Worm (Caenorhabditis elegans) whole organism, young adult: Measurements from ENCODE around the gene rga-9.

ENCODE experiments used
- D2030.7 ChIP-seq: fragments of 200-800 bp; sonication (Bioruptor generic); IDR thresholded peaks from 2 replicates; pipeline ENCODE4 v1.3.6; 2022; ENCODE audit warnings: missing genetic modification reagents, missing genetic modification characterization, missing compliant biosample characterization
- F22D6.2 ChIP-seq: sonication (generic microtip); optimal IDR thresholded peaks from 2 replicates; lab custom pipeline; 2016; ENCODE audit warnings: mild to moderate bottlenecking, missing genetic modification characterization, missing compliant biosample characterization
- T26A5.8 ChIP-seq: sonication (generic microtip); optimal IDR thresholded peaks from 2 replicates; lab custom pipeline; 2016; ENCODE audit warnings: missing genetic modification characterization, missing compliant biosample characterization
- aptf-3 ChIP-seq: fragments of 200-800 bp; sonication (Bioruptor generic); IDR thresholded peaks from 2 replicates; pipeline ENCODE4 v1.3.6; 2022; ENCODE audit warnings: missing genetic modification characterization, missing compliant biosample characterization
- atf-7 ChIP-seq: sonication (generic microtip); optimal IDR thresholded peaks from 2 replicates; lab custom pipeline; 2017; ENCODE audit warnings: mild to moderate bottlenecking, missing genetic modification characterization, missing compliant biosample characterization
- cebp-1 ChIP-seq, 2 experiments: fragments of 200-800 bp in 1 of 2; sonication (Bioruptor generic) in 1 of 2; sonication (generic microtip) in 1 of 2; IDR thresholded peaks in 1 of 2; optimal IDR thresholded peaks in 1 of 2; 2 replicates each; pipeline versions ENCODE4 v1.3.6 to Lab custom; 2017 to 2022; ENCODE audit warnings: missing compliant biosample characterization in 2 of 2, missing genetic modification characterization in 2 of 2, mild to moderate bottlenecking in 1 of 2, missing genetic modification reagents in 1 of 2, moderate library complexity in 1 of 2
- chd-7 ChIP-seq: sonication (generic microtip); optimal IDR thresholded peaks from 2 replicates; lab custom pipeline; 2016; ENCODE audit warnings: mild to moderate bottlenecking, missing genetic modification characterization, moderate library complexity, missing compliant biosample characterization
- dox-1 ChIP-seq: fragments of 200-800 bp; sonication (Bioruptor generic); IDR thresholded peaks from 2 replicates; pipeline ENCODE4 v1.3.6; 2022; ENCODE audit warnings: missing genetic modification reagents, missing genetic modification characterization, missing compliant biosample characterization
- egl-18 ChIP-seq: fragments of 200-800 bp; sonication (Bioruptor generic); IDR thresholded peaks from 2 replicates; pipeline ENCODE4 v1.3.6; 2022; ENCODE audit warnings: missing genetic modification reagents, missing genetic modification characterization, missing compliant biosample characterization
- ets-4 ChIP-seq: fragments of 200-800 bp; sonication (Bioruptor generic); optimal IDR thresholded peaks from 2 replicates; lab custom pipeline; 2018; ENCODE audit warnings: mild to moderate bottlenecking, missing genetic modification characterization, missing compliant biosample characterization
- fkh-3 ChIP-seq: sonication (generic microtip); optimal IDR thresholded peaks from 2 replicates; lab custom pipeline; 2016; ENCODE audit warnings: mild to moderate bottlenecking, missing genetic modification characterization, missing compliant biosample characterization
- hmg-1.2 ChIP-seq: fragments of 200-800 bp; sonication (Bioruptor generic); IDR thresholded peaks from 2 replicates; pipeline ENCODE4 v1.3.6; 2022; ENCODE audit warnings: missing genetic modification reagents, missing genetic modification characterization, missing compliant biosample characterization
- let-607 ChIP-seq, 2 experiments: fragments of 200-800 bp in 1 of 2; sonication (Bioruptor generic) in 1 of 2; sonication (generic microtip) in 1 of 2; optimal IDR thresholded peaks; 2 replicates each; lab custom pipeline; 2016 to 2018; ENCODE audit warnings: mild to moderate bottlenecking in 2 of 2, missing compliant biosample characterization in 2 of 2, missing genetic modification characterization in 2 of 2, moderate library complexity in 2 of 2, missing genotype in 1 of 2
- lin-40 ChIP-seq: sonication (generic microtip); optimal IDR thresholded peaks from 2 replicates; lab custom pipeline; 2016; ENCODE audit warnings: missing genetic modification characterization, mild to moderate bottlenecking, missing compliant biosample characterization, missing genotype, missing genetic modification reagents
- lsl-1 ChIP-seq: fragments of 200-800 bp; sonication (Bioruptor generic); optimal IDR thresholded peaks from 2 replicates; lab custom pipeline; 2018; ENCODE audit warnings: mild to moderate bottlenecking, missing genetic modification characterization, moderate library complexity, missing compliant biosample characterization
- madf-6 ChIP-seq: fragments of 200-800 bp; sonication (Bioruptor generic); IDR thresholded peaks from 2 replicates; pipeline ENCODE4 v1.3.6; 2022; ENCODE audit warnings: missing genetic modification reagents, missing genetic modification characterization, missing compliant biosample characterization
- madf-8 ChIP-seq: fragments of 200-800 bp; sonication (Bioruptor generic); conservative IDR thresholded peaks from 2 replicates; pipeline ENCODE4 v1.3.6; 2022; ENCODE audit warnings: missing genetic modification reagents, missing genetic modification characterization, missing compliant biosample characterization
- nfyb-1 ChIP-seq: fragments of 200-800 bp; sonication (Bioruptor generic); IDR thresholded peaks from 2 replicates; pipeline ENCODE4 v1.3.6; 2022; ENCODE audit warnings: missing genetic modification reagents, missing genetic modification characterization, missing compliant biosample characterization
- nhr-80 ChIP-seq: sonication (generic microtip); optimal IDR thresholded peaks from 2 replicates; lab custom pipeline; 2016; ENCODE audit warnings: missing genetic modification characterization, missing compliant biosample characterization
- rec-8 ChIP-seq, 2 experiments: sonication (generic microtip); optimal IDR thresholded peaks; 2 replicates each; lab custom pipeline; 2016; ENCODE audit warnings: mild to moderate bottlenecking in 2 of 2, missing genetic modification characterization in 2 of 2, missing genetic modification reagents in 2 of 2, missing genotype in 2 of 2, missing biosample characterization in 1 of 2, missing compliant biosample characterization in 1 of 2, moderate library complexity in 1 of 2
- snpc-4 ChIP-seq, 5 experiments: fragments of 150-350 bp in 1 of 5; sonication (generic microtip) in 4 of 5; optimal IDR thresholded peaks; 2 replicates each; lab custom pipeline; 2014 to 2018; ENCODE audit warnings: missing genetic modification characterization in 5 of 5, missing biosample characterization in 3 of 5, antibody characterized with exemption in 2 of 5, mild to moderate bottlenecking in 2 of 5, missing compliant biosample characterization in 2 of 5, missing genotype in 2 of 5, moderate library complexity in 2 of 5, missing genetic modification reagents in 1 of 5
- tbp1 ChIP-seq: fragments of 200-800 bp; sonication (Bioruptor generic); optimal IDR thresholded peaks from 2 replicates; lab custom pipeline; 2018; ENCODE audit warnings: mild to moderate bottlenecking, missing genetic modification characterization, missing compliant biosample characterization
- unc-62 ChIP-seq: fragments of 150-350 bp; optimal IDR thresholded peaks from 2 replicates; lab custom pipeline; 2014; ENCODE audit warnings: missing biosample characterization, missing genetic modification reagents, missing genetic modification characterization
- zfh-2 ChIP-seq: fragments of 200-800 bp; sonication (Bioruptor generic); conservative IDR thresholded peaks from 2 replicates; pipeline ENCODE4 v1.3.6; 2022; ENCODE audit warnings: missing genetic modification reagents, missing genetic modification characterization, missing compliant biosample characterization
- ztf-18 ChIP-seq: sonication (generic microtip); optimal IDR thresholded peaks from 2 replicates; lab custom pipeline; 2016; ENCODE audit warnings: missing genotype, mild to moderate bottlenecking, missing genetic modification characterization, missing compliant biosample characterization
- ztf-22 ChIP-seq: fragments of 200-800 bp; sonication (Bioruptor generic); optimal IDR thresholded peaks from 2 replicates; lab custom pipeline; 2018; ENCODE audit warnings: mild to moderate bottlenecking, missing genetic modification characterization, moderate library complexity, missing compliant biosample characterization

The rga-9 gene

ce11 chrII:15235597-15235996, 32.4 kb upstream of the rga-9 start:
- no peak for TF ChIP-seq fkh-3 (tag; lab: Kevin White, UChicago)
- TF ChIP-seq zfh-2 = peak; percentile 75

- TF ChIP-seq chd-7 (no peak), zfh-2 (peak; percentile 65), ztf-18 (tag; lab: Kevin White, UChicago) (no peak)
Observed at ce11 chrII:15237160-15237559, 30.9 kb upstream of the rga-9 start.

ce11 chrII:15239681-15240080, 28.3 kb upstream of the rga-9 start:
- TF ChIP-seq zfh-2 = peak; percentile 77
- no peak for TF ChIP-seq madf-8 (GFP tag; lab: Robert Waterston, UW)
- no peak for TF ChIP-seq egl-18 (GFP tag; lab: Robert Waterston, UW)
- TF ChIP-seq, all 124 proteins: peak for 1

- TF ChIP-seq D2030.7 (GFP tag; lab: Robert Waterston, UW) = peak; percentile 18; the same call in 1 of the 2 replicates
- no peak for TF ChIP-seq lsl-1 (GFP tag; lab: Kevin White, UChicago)
- no peak for TF ChIP-seq zfh-2
- TF ChIP-seq madf-6 (GFP tag; lab: Robert Waterston, UW) = peak; percentile 31; the same call in 1 of the 2 replicates
- TF ChIP-seq, all 124 proteins: peak for 2
Observed at ce11 chrII:15244870-15245269, 23.1 kb upstream of the rga-9 start.

ce11 chrII:15251593-15251992, 16.4 kb upstream of the rga-9 start, which contains the start of gene tig-3:
TSS of gene tig-3 (minus strand) at chrII:15251792.
- TF ChIP-seq cebp-1 (GFP tag; IDR thresholded peaks at IDR 0.05; lab: Robert Waterston, UW) (no peak), cebp-1 (tag; optimal IDR thresholded peaks at IDR 0.05; lab: Kevin White, UChicago) (peak; percentile 35), unc-62 (GFP tag; lab: Kevin White, UChicago) (peak; percentile 39), F22D6.2 (tag; lab: Kevin White, UChicago) (peak; percentile 31), D2030.7 (GFP tag; lab: Robert Waterston, UW) (no peak), dox-1 (GFP tag; lab: Robert Waterston, UW) (no peak), atf-7 (peak; percentile 75), let-607 (tag; optimal IDR thresholded peaks at IDR 0.05; lab: Kevin White, UChicago) (peak; percentile 37 to 67), tbp1 (GFP tag; lab: Kevin White, UChicago) (peak; percentile 10), snpc-4 (GFP tag; optimal IDR thresholded peaks at IDR 0.05; lab: Kevin White, UChicago) (no peak), snpc-4 (tag; optimal IDR thresholded peaks at IDR 0.05; lab: Kevin White, UChicago) (peak in 1 of 4 experiments; percentile 35), ets-4 (peak; percentile 38), ztf-22 (GFP tag; lab: Kevin White, UChicago) (peak; percentile 89), aptf-3 (GFP tag; lab: Robert Waterston, UW) (no peak), nhr-80 (peak; percentile 95), T26A5.8 (tag; lab: Kevin White, UChicago) (no peak), lin-40 (tag; lab: Kevin White, UChicago) (peak; percentile 45)

- no peak for TF ChIP-seq nfyb-1 (GFP tag; lab: Robert Waterston, UW)
Observed at ce11 chrII:15253980-15254493, 14.0 kb upstream of the rga-9 start.

ce11 chrII:15255801-15256200, 12.2 kb upstream of the rga-9 start:
- TF ChIP-seq hmg-1.2 (peak; percentile 88), rec-8 (tag; optimal IDR thresholded peaks at IDR 0.05; lab: Kevin White, UChicago) (no peak)
